Fruit fly (Drosophila melanogaster): ENCODE measurements around the gene Or67c.

DNA sequence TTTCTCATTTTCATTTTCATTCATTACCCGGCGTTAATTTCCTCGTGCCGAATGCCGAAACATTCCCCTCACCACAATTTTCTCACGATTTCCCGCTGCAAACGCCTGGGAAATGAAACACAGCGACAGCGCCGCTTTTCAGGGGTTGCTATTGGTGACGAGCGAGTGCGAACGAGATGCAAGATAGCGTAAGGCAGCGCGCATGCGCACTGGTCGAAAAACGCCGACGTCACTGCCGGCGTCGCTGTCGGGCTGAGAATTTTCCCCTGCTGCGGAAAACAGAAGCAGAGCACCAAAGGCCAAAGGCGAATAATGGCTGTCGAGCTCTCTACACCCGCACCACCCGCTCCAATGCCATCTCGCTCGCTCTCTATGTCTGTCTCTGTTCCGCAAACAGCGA is 44.9 kb upstream of the Or67c start:
- TF ChIP-seq CG13424 (tag; optimal IDR thresholded peaks at IDR 0.05) (no peak), seq (GFP tag; IDR thresholded peaks at IDR 0.05) (peak; percentile 85), CG5245 (GFP tag; optimal IDR thresholded peaks at IDR 0.05) (no peak), run (tag; optimal IDR thresholded peaks at IDR 0.05) (no peak), luna (GFP tag; optimal IDR thresholded peaks at IDR 0.05) (no peak), trh (GFP tag; optimal IDR thresholded peaks at IDR 0.05) (no peak), amos (GFP tag; IDR thresholded peaks at IDR 0.05; ENCODE audit: partially characterized antibody) (no peak), Abd-B (GFP tag; optimal IDR thresholded peaks at IDR 0.05) (no peak)
